Fruit fly (Drosophila melanogaster) whole organism, pupa: ENCODE results near the gene CG45061.

Source experiments
- CG10348 ChIP-seq: fragments of 200-800 bp; sonication (Bioruptor generic); IDR thresholded peaks from 2 replicates; pipeline ENCODE4 v1.3.6; 2022; ENCODE audit warnings: missing biosample characterization, missing genetic modification characterization
- CG14655 ChIP-seq: fragments of 200-800 bp; sonication (Bioruptor generic); optimal IDR thresholded peaks from 3 replicates; lab custom pipeline; 2017; ENCODE audit warnings: mild to moderate bottlenecking, missing biosample characterization, missing genetic modification reagents, missing genetic modification characterization
- CG15710 ChIP-seq: fragments of 200-800 bp; sonication (Bioruptor generic); optimal IDR thresholded peaks from 2 replicates; lab custom pipeline; 2018; ENCODE audit warnings: missing biosample characterization, mild to moderate bottlenecking, missing genetic modification characterization, moderate library complexity
- CG17806 ChIP-seq: fragments of 200-800 bp; sonication (Bioruptor generic); optimal IDR thresholded peaks from 2 replicates; lab custom pipeline; 2018; ENCODE audit warnings: missing biosample characterization, mild to moderate bottlenecking, missing genetic modification characterization, moderate library complexity
- CG4496 ChIP-seq: fragments of 200-800 bp; sonication (Bioruptor generic); IDR thresholded peaks from 3 replicates; pipeline ENCODE4 v1.3.6; 2022; ENCODE audit warnings: missing biosample characterization, missing genetic modification characterization
- CG8159 ChIP-seq: fragments of 200-800 bp; sonication (Bioruptor generic); optimal IDR thresholded peaks from 3 replicates; lab custom pipeline; 2018; ENCODE audit warnings: missing biosample characterization, mild to moderate bottlenecking, missing genetic modification characterization, moderate library complexity
- CG9948 ChIP-seq: fragments of 200-800 bp; sonication (Bioruptor generic); optimal IDR thresholded peaks from 2 replicates; lab custom pipeline; 2018; ENCODE audit warnings: missing biosample characterization, mild to moderate bottlenecking, missing genetic modification characterization, moderate library complexity
- D1 ChIP-seq: fragments of 200-800 bp; sonication (Bioruptor generic); optimal IDR thresholded peaks from 2 replicates; lab custom pipeline; 2018; ENCODE audit warnings: missing biosample characterization, mild to moderate bottlenecking, missing genetic modification characterization, moderate library complexity
- EcR ChIP-seq: fragments of 200-800 bp; sonication (Bioruptor generic); optimal IDR thresholded peaks from 3 replicates; lab custom pipeline; 2019; ENCODE audit warnings: missing biosample characterization, missing genetic modification characterization, mild to moderate bottlenecking, moderate library complexity, missing genetic modification reagents
- Ets98B ChIP-seq: fragments of 200-800 bp; sonication (Bioruptor generic); IDR thresholded peaks from 2 replicates; pipeline ENCODE4 v1.3.6; 2022; ENCODE audit warnings: missing biosample characterization, missing genetic modification characterization
- Pif1A ChIP-seq: fragments of 200-800 bp; sonication (Bioruptor generic); optimal IDR thresholded peaks from 3 replicates; lab custom pipeline; 2016; ENCODE audit warnings: missing biosample characterization, missing genetic modification characterization
- fd96Ca ChIP-seq: fragments of 200-800 bp; sonication (Bioruptor generic); IDR thresholded peaks from 3 replicates; pipeline ENCODE4 v1.3.6; 2022; ENCODE audit warnings: missing biosample characterization, missing genetic modification characterization
- gl ChIP-seq: fragments of 200-800 bp; sonication (Bioruptor generic); optimal IDR thresholded peaks from 2 replicates; lab custom pipeline; 2018; ENCODE audit warnings: missing biosample characterization, mild to moderate bottlenecking, missing genetic modification characterization
- rn ChIP-seq: fragments of 200-800 bp; sonication (Bioruptor generic); IDR thresholded peaks from 2 replicates; pipeline ENCODE4 v1.3.6; 2022; ENCODE audit warnings: missing biosample characterization, missing genetic modification characterization

dm6 chrX:9879570-9879969 lies 8.1 kb upstream of the CG45061 start, which contains the start of gene CG9686:
- no peak for TF ChIP-seq CG4496 (GFP tag; lab: Robert Waterston, UW)
- no peak for TF ChIP-seq D1 (tag; lab: Kevin White, UChicago)
- no peak for TF ChIP-seq fd96Ca (GFP tag; lab: Robert Waterston, UW)
- TF ChIP-seq gl (tag; lab: Kevin White, UChicago), result no peak
- no peak for TF ChIP-seq CG17806
- TF ChIP-seq CG9948, result no peak
- TF ChIP-seq CG8159 (tag; lab: Kevin White, UChicago), result no peak
- no peak for TF ChIP-seq Ets98B (GFP tag; lab: Robert Waterston, UW)
- no peak for TF ChIP-seq rn
- no peak for TF ChIP-seq EcR (GFP tag; lab: Kevin White, UChicago)
- no peak for TF ChIP-seq CG15710
- no peak for TF ChIP-seq CG10348 (GFP tag; lab: Robert Waterston, UW)
- no peak for TF ChIP-seq Pif1A (GFP tag; lab: Kevin White, UChicago)
- TF ChIP-seq CG14655 (GFP tag; lab: Kevin White, UChicago), result no peak
